In the genomic region with DNA sequence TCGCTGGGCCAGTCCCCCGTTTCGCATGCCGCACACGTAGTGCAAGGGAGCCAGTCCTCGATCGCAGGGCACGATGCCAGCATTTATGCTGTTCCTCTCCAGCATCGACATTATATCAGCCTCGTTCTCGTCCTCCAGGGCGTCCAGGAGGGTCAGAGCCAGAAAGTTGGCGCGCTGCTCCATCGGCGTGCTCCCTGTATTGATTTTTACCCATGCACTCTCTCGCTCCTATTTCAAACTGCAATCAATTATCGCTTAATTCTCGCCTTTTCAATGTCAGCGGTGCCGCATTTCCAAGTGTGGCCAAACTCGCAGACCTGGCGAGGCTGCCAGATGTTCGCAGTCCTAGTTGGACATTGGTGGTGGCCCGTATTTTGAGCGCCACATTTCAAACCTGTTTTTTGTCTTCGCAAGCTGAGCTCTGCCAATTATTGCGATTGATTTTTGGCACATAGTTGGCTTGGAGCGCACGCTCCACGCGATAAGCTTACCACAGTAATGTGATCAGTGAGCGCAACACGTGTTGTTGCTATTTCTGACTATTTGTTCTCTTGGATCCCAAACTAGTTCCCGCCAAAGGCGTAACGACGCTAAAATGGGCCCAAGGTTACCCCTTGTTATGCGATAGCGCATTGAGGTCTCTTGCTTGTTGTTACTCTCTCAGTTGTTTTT, we compare ENCODE assay signal across 1 fruit fly cellular context.
TF ChIP-seq lines count a peak whose summit lies in the region.

CG8679 (minus strand) TSS at position 305 of the 672 bp plus-strand sequence.

TF ChIP-seq in whole organism, embryonic, 481 proteins besides CTCF, POLR2A, EP300 and RAD21 (continued from another document and continues in another):
- no peak for TF ChIP-seq CG6175 (GFP tag; IDR thresholded peaks at IDR 0.05; lab: Robert Waterston, UW)
- no peak for TF ChIP-seq CG4328 (GFP tag; optimal IDR thresholded peaks at IDR 0.05; lab: Kevin White, UChicago)
- TF ChIP-seq CG4617 (GFP tag; optimal IDR thresholded peaks at IDR 0.05; lab: Kevin White, UChicago; ENCODE audit: borderline replicate concordance), result peak; percentile 8
- no peak for TF ChIP-seq CG33213 (GFP tag; optimal IDR thresholded peaks at IDR 0.05; lab: Kevin White, UChicago)
- no peak for TF ChIP-seq da (GFP tag; optimal IDR thresholded peaks at IDR 0.05; lab: Kevin White, UChicago)
- TF ChIP-seq CG10565 (GFP tag; optimal IDR thresholded peaks at IDR 0.05; lab: Kevin White, UChicago), result no peak
- TF ChIP-seq CG14050 (GFP tag; IDR thresholded peaks at IDR 0.05; lab: Robert Waterston, UW), result no peak
- no peak for TF ChIP-seq toy (GFP tag; IDR thresholded peaks at IDR 0.05; lab: Robert Waterston, UW)
- no peak for TF ChIP-seq CG17385 (GFP tag; optimal IDR thresholded peaks at IDR 0.05; lab: Kevin White, UChicago)
- no peak for TF ChIP-seq CG2129 (GFP tag; IDR thresholded peaks at IDR 0.05; lab: Robert Waterston, UW; ENCODE audit: partially characterized antibody)
- TF ChIP-seq CG9876 (GFP tag; optimal IDR thresholded peaks at IDR 0.05; lab: Kevin White, UChicago), result no peak
- peak; percentile 63 for TF ChIP-seq Sry-β (GFP tag; optimal IDR thresholded peaks at IDR 0.05; lab: Kevin White, UChicago)
- TF ChIP-seq CG9797 (GFP tag; optimal IDR thresholded peaks at IDR 0.05; lab: Kevin White, UChicago), result peak; percentile 96
- TF ChIP-seq CG11085 (GFP tag; IDR thresholded peaks at IDR 0.05; lab: Robert Waterston, UW), result no peak
- 0 out of 2 replicates have a peak, but pooled peaks have one; percentile 20 for TF ChIP-seq CG32772 (GFP tag; IDR thresholded peaks at IDR 0.05; lab: Robert Waterston, UW)
- peak; percentile 78 for TF ChIP-seq sug (tag; optimal IDR thresholded peaks at IDR 0.05; lab: Kevin White, UChicago)
- peak; percentile 5 for TF ChIP-seq ash1 (GFP tag; optimal IDR thresholded peaks at IDR 0.05; lab: Kevin White, UChicago)
- TF ChIP-seq CG10366 (GFP tag; IDR thresholded peaks at IDR 0.05; lab: Robert Waterston, UW), result no peak
- no peak for TF ChIP-seq lov (optimal IDR thresholded peaks at IDR 0.05; lab: Kevin White, UChicago)
- TF ChIP-seq lov (GFP tag; IDR thresholded peaks at IDR 0.05; lab: Robert Waterston, UW), result no peak
- TF ChIP-seq CG3065 (GFP tag; optimal IDR thresholded peaks at IDR 0.05; lab: Kevin White, UChicago), result no peak
- TF ChIP-seq mirr (GFP tag; optimal IDR thresholded peaks at IDR 0.05; lab: Kevin White, UChicago), result peak; percentile 77
- TF ChIP-seq repo (GFP tag; optimal IDR thresholded peaks at IDR 0.05; lab: Kevin White, UChicago), result no peak
- TF ChIP-seq Xbp1 (GFP tag; optimal IDR thresholded peaks at IDR 0.05; lab: Kevin White, UChicago), result no peak
- TF ChIP-seq hkb (optimal IDR thresholded peaks at IDR 0.05; lab: Kevin White, UChicago), result no peak
- TF ChIP-seq hkb (GFP tag; IDR thresholded peaks at IDR 0.05; lab: Robert Waterston, UW), result peak; percentile 21; the same call in 1 of the 2 replicates
- TF ChIP-seq bbx (GFP tag; IDR thresholded peaks at IDR 0.05; lab: Robert Waterston, UW; ENCODE audit: partially characterized antibody), result peak; percentile 29; the same call in 1 of the 2 replicates
- TF ChIP-seq CG15011 (GFP tag; optimal IDR thresholded peaks at IDR 0.05; lab: Kevin White, UChicago), result no peak
- no peak for TF ChIP-seq abd-A (tag; optimal IDR thresholded peaks at IDR 0.05; lab: Kevin White, UChicago)
- no peak for TF ChIP-seq gcm2 (GFP tag; optimal IDR thresholded peaks at IDR 0.05; lab: Kevin White, UChicago)
- peak; percentile 56 for TF ChIP-seq CG6813 (GFP tag; optimal IDR thresholded peaks at IDR 0.05; lab: Kevin White, UChicago)
- peak; percentile 86 for TF ChIP-seq trem (tag; optimal IDR thresholded peaks at IDR 0.05; lab: Kevin White, UChicago)
- no peak for TF ChIP-seq CG17568 (GFP tag; optimal IDR thresholded peaks at IDR 0.05; lab: Kevin White, UChicago)
- TF ChIP-seq Eip74EF (GFP tag; optimal IDR thresholded peaks at IDR 0.05; lab: Kevin White, UChicago), result no peak
- no peak for TF ChIP-seq pros (GFP tag; optimal IDR thresholded peaks at IDR 0.05; lab: Kevin White, UChicago)
- no peak for TF ChIP-seq wdn (GFP tag; IDR thresholded peaks at IDR 0.05; lab: Robert Waterston, UW)
- no peak for TF ChIP-seq dysf (GFP tag; IDR thresholded peaks at IDR 0.05; lab: Robert Waterston, UW)
- TF ChIP-seq Pdp1 (GFP tag; optimal IDR thresholded peaks at IDR 0.05; lab: Kevin White, UChicago), result peak in 1 of 2 experiments; percentile 91
- no peak for TF ChIP-seq gce (GFP tag; IDR thresholded peaks at IDR 0.05; lab: Robert Waterston, UW)
- peak; percentile 45 for TF ChIP-seq CG12659 (GFP tag; optimal IDR thresholded peaks at IDR 0.05; lab: Kevin White, UChicago)
- no peak for TF ChIP-seq HHEX (GFP tag; optimal IDR thresholded peaks at IDR 0.05; lab: Kevin White, UChicago)
- TF ChIP-seq Sox102F (GFP tag; optimal IDR thresholded peaks at IDR 0.05; lab: Kevin White, UChicago), result no peak
- TF ChIP-seq CG1647 (GFP tag; optimal IDR thresholded peaks at IDR 0.05; lab: Kevin White, UChicago), result no peak
- TF ChIP-seq CG12391 (tag; optimal IDR thresholded peaks at IDR 0.05; lab: Kevin White, UChicago), result no peak
- TF ChIP-seq slou (GFP tag; optimal IDR thresholded peaks at IDR 0.05; lab: Kevin White, UChicago), result no peak
- no peak for TF ChIP-seq CG6765 (GFP tag; optimal IDR thresholded peaks at IDR 0.05; lab: Kevin White, UChicago)
- TF ChIP-seq C15 (GFP tag; IDR thresholded peaks at IDR 0.05; lab: Robert Waterston, UW), result no peak
- no peak for TF ChIP-seq sisA (GFP tag; IDR thresholded peaks at IDR 0.05; lab: Robert Waterston, UW)
- no peak for TF ChIP-seq CG12236 (GFP tag; optimal IDR thresholded peaks at IDR 0.05; lab: Kevin White, UChicago)
- TF ChIP-seq cad (GFP tag; optimal IDR thresholded peaks at IDR 0.05; lab: Kevin White, UChicago), result no peak
- TF ChIP-seq Side (GFP tag; optimal IDR thresholded peaks at IDR 0.05; lab: Kevin White, UChicago), result no peak
- no peak for TF ChIP-seq dpn (GFP tag; optimal IDR thresholded peaks at IDR 0.05; lab: Kevin White, UChicago)
- no peak for TF ChIP-seq CG6654 (GFP tag; optimal IDR thresholded peaks at IDR 0.05; lab: Kevin White, UChicago)
- no peak for TF ChIP-seq CG4707 (GFP tag; optimal IDR thresholded peaks at IDR 0.05; lab: Kevin White, UChicago)
- TF ChIP-seq stwl (tag; optimal IDR thresholded peaks at IDR 0.05; lab: Kevin White, UChicago), result peak; percentile 58
- no peak for TF ChIP-seq CG10274 (GFP tag; optimal IDR thresholded peaks at IDR 0.05; lab: Kevin White, UChicago)
- no peak for TF ChIP-seq H2.0 (GFP tag; IDR thresholded peaks at IDR 0.05; lab: Robert Waterston, UW)
- no peak for TF ChIP-seq CG31365 (tag; optimal IDR thresholded peaks at IDR 0.05; lab: Kevin White, UChicago)
- peak; percentile 32 for TF ChIP-seq Hr3 (GFP tag; optimal IDR thresholded peaks at IDR 0.05; lab: Kevin White, UChicago)
- TF ChIP-seq Med (GFP tag; lab: Kevin White, UChicago), result peak; percentile 42
- TF ChIP-seq caup (GFP tag; optimal IDR thresholded peaks at IDR 0.05; lab: Kevin White, UChicago; ENCODE audit: severe bottlenecking), result peak; percentile 32
- TF ChIP-seq CG2116 (GFP tag; optimal IDR thresholded peaks at IDR 0.05; lab: Kevin White, UChicago), result peak; percentile 53
- TF ChIP-seq slp2 (GFP tag; optimal IDR thresholded peaks at IDR 0.05; lab: Kevin White, UChicago), result no peak
- TF ChIP-seq bsh (GFP tag; optimal IDR thresholded peaks at IDR 0.05; lab: Kevin White, UChicago), result no peak
- peak; percentile 37 for TF ChIP-seq Ets97D (GFP tag; optimal IDR thresholded peaks at IDR 0.05; lab: Kevin White, UChicago)
- TF ChIP-seq CG10209 (GFP tag; optimal IDR thresholded peaks at IDR 0.05; lab: Kevin White, UChicago), result no peak
- no peak for TF ChIP-seq z (GFP tag; IDR thresholded peaks at IDR 0.05; lab: Robert Waterston, UW)
- no peak for TF ChIP-seq CG13296 (GFP tag; optimal IDR thresholded peaks at IDR 0.05; lab: Kevin White, UChicago)
- no peak for TF ChIP-seq CG42726 (GFP tag; IDR thresholded peaks at IDR 0.05; lab: Robert Waterston, UW; ENCODE audit: partially characterized antibody)
- no peak for TF ChIP-seq CG8388 (GFP tag; optimal IDR thresholded peaks at IDR 0.05; lab: Kevin White, UChicago)
- no peak for TF ChIP-seq bcd (GFP tag; optimal IDR thresholded peaks at IDR 0.05; lab: Kevin White, UChicago)
- TF ChIP-seq cwo (GFP tag; optimal IDR thresholded peaks at IDR 0.05; lab: Kevin White, UChicago), result peak; percentile 84
- TF ChIP-seq Meics (GFP tag; optimal IDR thresholded peaks at IDR 0.05; lab: Kevin White, UChicago), result no peak
- no peak for TF ChIP-seq CG4282 (GFP tag; optimal IDR thresholded peaks at IDR 0.05; lab: Kevin White, UChicago)
- TF ChIP-seq CG7987 (GFP tag; optimal IDR thresholded peaks at IDR 0.05; lab: Kevin White, UChicago), result no peak
- TF ChIP-seq Nf-YA (GFP tag; IDR thresholded peaks at IDR 0.05; lab: Robert Waterston, UW), result no peak
- TF ChIP-seq CG2889 (GFP tag; IDR thresholded peaks at IDR 0.05; lab: Robert Waterston, UW), result no peak
- TF ChIP-seq Hr78 (GFP tag; optimal IDR thresholded peaks at IDR 0.05; lab: Kevin White, UChicago), result no peak
- TF ChIP-seq her (GFP tag; optimal IDR thresholded peaks at IDR 0.05; lab: Kevin White, UChicago), result peak; percentile 14
- no peak for TF ChIP-seq sob (GFP tag; IDR thresholded peaks at IDR 0.05; lab: Robert Waterston, UW)
- no peak for TF ChIP-seq CG11560 (tag; IDR thresholded peaks at IDR 0.05; lab: Robert Waterston, UW)
- no peak for TF ChIP-seq mam (GFP tag; optimal IDR thresholded peaks at IDR 0.05; lab: Kevin White, UChicago)
- TF ChIP-seq CG3995 (GFP tag; optimal IDR thresholded peaks at IDR 0.05; lab: Kevin White, UChicago), result no peak
- peak; percentile 4 for TF ChIP-seq CG12155 (GFP tag; optimal IDR thresholded peaks at IDR 0.05; lab: Kevin White, UChicago)
- peak; percentile 95 for TF ChIP-seq Dp (GFP tag; optimal IDR thresholded peaks at IDR 0.05; lab: Kevin White, UChicago)
- no peak for TF ChIP-seq Hsf (GFP tag; optimal IDR thresholded peaks at IDR 0.05; lab: Kevin White, UChicago)
- peak; percentile 1 for TF ChIP-seq CG13624 (GFP tag; optimal IDR thresholded peaks at IDR 0.05; lab: Kevin White, UChicago)
- no peak for TF ChIP-seq HLHmδ (GFP tag; optimal IDR thresholded peaks at IDR 0.05; lab: Kevin White, UChicago)
- TF ChIP-seq CG4360 (GFP tag; IDR thresholded peaks at IDR 0.05; lab: Robert Waterston, UW), result 0 out of 2 replicates have a peak, but pooled peaks have one; percentile 26
- TF ChIP-seq tap (tag; optimal IDR thresholded peaks at IDR 0.05; lab: Kevin White, UChicago), result no peak
- TF ChIP-seq CG10267 (tag; optimal IDR thresholded peaks at IDR 0.05; lab: Kevin White, UChicago), result peak; percentile 44
- no peak for TF ChIP-seq usp (GFP tag; optimal IDR thresholded peaks at IDR 0.05; lab: Kevin White, UChicago)
- no peak for TF ChIP-seq luna (GFP tag; optimal IDR thresholded peaks at IDR 0.05; lab: Kevin White, UChicago)
- peak; percentile 31 for TF ChIP-seq CG11398 (GFP tag; optimal IDR thresholded peaks at IDR 0.05; lab: Kevin White, UChicago)
- no peak for TF ChIP-seq sd (tag; optimal IDR thresholded peaks at IDR 0.05; lab: Kevin White, UChicago)
- peak; percentile 38 for TF ChIP-seq CoRest (tag; optimal IDR thresholded peaks at IDR 0.05; lab: Kevin White, UChicago)
- TF ChIP-seq CG7928 (GFP tag; optimal IDR thresholded peaks at IDR 0.05; lab: Kevin White, UChicago), result no peak
- no peak for TF ChIP-seq Chrac-16 (GFP tag; optimal IDR thresholded peaks at IDR 0.05; lab: Kevin White, UChicago)
- TF ChIP-seq exex (tag; optimal IDR thresholded peaks at IDR 0.05; lab: Kevin White, UChicago), result no peak
- TF ChIP-seq CG11504 (tag; optimal IDR thresholded peaks at IDR 0.05; lab: Kevin White, UChicago), result no peak
- no peak; the same call in 1 of the 2 replicates for TF ChIP-seq ara (GFP tag; IDR thresholded peaks at IDR 0.05; lab: Robert Waterston, UW)
- TF ChIP-seq fru (optimal IDR thresholded peaks at IDR 0.05; lab: Kevin White, UChicago), result no peak
- TF ChIP-seq Rfx (GFP tag; IDR thresholded peaks at IDR 0.05; lab: Robert Waterston, UW), result no peak
- no peak for TF ChIP-seq gsb (GFP tag; IDR thresholded peaks at IDR 0.05; lab: Robert Waterston, UW)
- no peak for TF ChIP-seq CG13775 (GFP tag; optimal IDR thresholded peaks at IDR 0.05; lab: Kevin White, UChicago)
- TF ChIP-seq zen2 (GFP tag; IDR thresholded peaks at IDR 0.05; lab: Robert Waterston, UW; ENCODE audit: partially characterized antibody), result no peak
- TF ChIP-seq CG11723 (GFP tag; optimal IDR thresholded peaks at IDR 0.05; lab: Kevin White, UChicago), result no peak
- no peak for TF ChIP-seq dmrt99B (tag; optimal IDR thresholded peaks at IDR 0.05; lab: Kevin White, UChicago)
- TF ChIP-seq Hr39 (optimal IDR thresholded peaks at IDR 0.05; lab: Kevin White, UChicago), result no peak
- no peak for TF ChIP-seq Doc3 (GFP tag; IDR thresholded peaks at IDR 0.05; lab: Robert Waterston, UW; ENCODE audit: partially characterized antibody)
- TF ChIP-seq CG31441 (GFP tag; IDR thresholded peaks at IDR 0.05; lab: Robert Waterston, UW), result no peak
- no peak for TF ChIP-seq tll (GFP tag; optimal IDR thresholded peaks at IDR 0.05; lab: Kevin White, UChicago)
- no peak for TF ChIP-seq CG6683 (GFP tag; optimal IDR thresholded peaks at IDR 0.05; lab: Kevin White, UChicago)
- TF ChIP-seq Nf-YC (tag; optimal IDR thresholded peaks at IDR 0.05; lab: Kevin White, UChicago), result peak; percentile 34
- TF ChIP-seq dati (GFP tag; IDR thresholded peaks at IDR 0.05; lab: Robert Waterston, UW), result no peak
- no peak for TF ChIP-seq Gug (GFP tag; IDR thresholded peaks at IDR 0.05; lab: Robert Waterston, UW)
- TF ChIP-seq Camta (GFP tag; optimal IDR thresholded peaks at IDR 0.05; lab: Kevin White, UChicago), result no peak
- no peak for TF ChIP-seq CG10147 (GFP tag; optimal IDR thresholded peaks at IDR 0.05; lab: Kevin White, UChicago)
- TF ChIP-seq CG16863 (GFP tag; optimal IDR thresholded peaks at IDR 0.05; lab: Kevin White, UChicago), result no peak
- no peak for TF ChIP-seq jigr1 (GFP tag; IDR thresholded peaks at IDR 0.05; lab: Robert Waterston, UW)
- no peak for TF ChIP-seq Awh (GFP tag; IDR thresholded peaks at IDR 0.05; lab: Robert Waterston, UW)
- no peak for TF ChIP-seq chif (GFP tag; optimal IDR thresholded peaks at IDR 0.05; lab: Kevin White, UChicago)
- TF ChIP-seq shn (GFP tag; optimal IDR thresholded peaks at IDR 0.05; lab: Kevin White, UChicago), result no peak
- no peak for TF ChIP-seq CG12071 (GFP tag; optimal IDR thresholded peaks at IDR 0.05; lab: Kevin White, UChicago)
- no peak for TF ChIP-seq CG2199 (GFP tag; IDR thresholded peaks at IDR 0.05; lab: Robert Waterston, UW)
- TF ChIP-seq zf30C (GFP tag; optimal IDR thresholded peaks at IDR 0.05; lab: Kevin White, UChicago), result no peak
- TF ChIP-seq Atf6 (GFP tag; IDR thresholded peaks at IDR 0.05; lab: Robert Waterston, UW), result peak; percentile 10; the same call in 1 of the 2 replicates
- TF ChIP-seq kay (GFP tag; optimal IDR thresholded peaks at IDR 0.05; lab: Kevin White, UChicago), result no peak
- no peak for TF ChIP-seq Fer2 (tag; optimal IDR thresholded peaks at IDR 0.05; lab: Kevin White, UChicago)
